Worm (Caenorhabditis elegans) whole organism, L1 larva: ENCODE data around the gene oig-1.
A peak's percentile ranks its signal among the peaks of the same experiment; 100 is the strongest.

Experiments
- C16A3.4 ChIP-seq: fragments of 150-350 bp; optimal IDR thresholded peaks from 2 replicates; lab custom pipeline; 2014; ENCODE audit warnings: missing biosample characterization, missing genetic modification characterization
- F16B12.6 ChIP-seq: fragments of 150-350 bp; optimal IDR thresholded peaks from 2 replicates; lab custom pipeline; 2014; ENCODE audit warnings: missing biosample characterization, missing genetic modification characterization
- alr-1 ChIP-seq: fragments of 200-800 bp; sonication (Bioruptor generic); optimal IDR thresholded peaks from 2 replicates; lab custom pipeline; 2018; ENCODE audit warnings: borderline replicate concordance, mild to moderate bottlenecking, missing genetic modification characterization, missing compliant biosample characterization
- ceh-63 ChIP-seq: fragments of 200-800 bp; sonication (Bioruptor generic); optimal IDR thresholded peaks from 2 replicates; lab custom pipeline; 2018; ENCODE audit warnings: mild to moderate bottlenecking, missing genetic modification characterization, missing compliant biosample characterization
- ceh-82 ChIP-seq, 3 experiments: fragments of 150-350 bp in 1 of 3; sonication (generic microtip) in 2 of 3; optimal IDR thresholded peaks; 2 replicates each; lab custom pipeline; 2014 to 2017; ENCODE audit warnings: missing biosample characterization in 3 of 3, missing genetic modification characterization in 3 of 3
- ceh-88 ChIP-seq: fragments of 200-800 bp; sonication (Bioruptor generic); IDR thresholded peaks from 2 replicates; pipeline ENCODE4 v1.3.6; 2022; ENCODE audit warnings: missing genetic modification characterization, missing compliant biosample characterization
- ceh-90 ChIP-seq: sonication (generic microtip); optimal IDR thresholded peaks from 2 replicates; lab custom pipeline; 2016; ENCODE audit warnings: missing genetic modification characterization, missing compliant biosample characterization
- ces-1 ChIP-seq: fragments of 150-350 bp; optimal IDR thresholded peaks from 2 replicates; lab custom pipeline; 2014; ENCODE audit warnings: missing biosample characterization, missing genetic modification reagents, missing genetic modification characterization
- dpl-1 ChIP-seq, 3 experiments: fragments of 150-350 bp in 2 of 3; sonication (generic microtip) in 1 of 3; optimal IDR thresholded peaks; 2 replicates each; lab custom pipeline; 2014 to 2017; ENCODE audit warnings: missing biosample characterization in 3 of 3, missing genetic modification characterization in 3 of 3, missing genetic modification reagents in 3 of 3
- efl-1 ChIP-seq, 4 experiments: fragments of 150-350 bp; optimal IDR thresholded peaks in 3 of 4; peaks in 1 of 4; 1 replicate in 1 of 4; 2 replicates in 3 of 4; lab custom pipeline; 2014; ENCODE audit warnings: missing biosample characterization in 2 of 4, missing genetic modification characterization in 2 of 4, missing genetic modification reagents in 2 of 4
- egl-27 ChIP-seq, 2 experiments: fragments of 150-350 bp in 1 of 2; sonication (generic microtip); optimal IDR thresholded peaks; 3 replicates each; lab custom pipeline; 2017 to 2018; ENCODE audit warnings: missing biosample characterization in 2 of 2, missing genetic modification characterization in 2 of 2, missing genetic modification reagents in 2 of 2
- elt-3 ChIP-seq, 6 experiments: fragments of 150-350 bp in 1 of 6; sonication (generic microtip); optimal IDR thresholded peaks; 2 replicates each; lab custom pipeline; 2017 to 2018; ENCODE audit warnings: missing biosample characterization in 6 of 6, missing genetic modification characterization in 6 of 6, inconsistent platforms in 1 of 6
- ets-5 ChIP-seq: fragments of 200-800 bp; sonication (Bioruptor generic); IDR thresholded peaks from 2 replicates; pipeline ENCODE4 v1.3.6; 2022; ENCODE audit warnings: missing genetic modification characterization, missing compliant biosample characterization
- fkh-8 ChIP-seq: sonication (generic microtip); optimal IDR thresholded peaks from 2 replicates; lab custom pipeline; 2016; ENCODE audit warnings: mild to moderate bottlenecking, missing genetic modification characterization, missing compliant biosample characterization
- fos-1 ChIP-seq: fragments of 150-350 bp; optimal IDR thresholded peaks from 2 replicates; lab custom pipeline; 2014; ENCODE audit warnings: missing biosample characterization, missing genetic modification characterization
- grh-1 ChIP-seq: fragments of 200-800 bp; sonication (Bioruptor generic); IDR thresholded peaks from 2 replicates; pipeline ENCODE4 v1.3.6; 2022; ENCODE audit warnings: missing genetic modification reagents, missing genetic modification characterization, missing compliant biosample characterization
- hlh-17 ChIP-seq: fragments of 200-800 bp; sonication (Bioruptor generic); optimal IDR thresholded peaks from 2 replicates; lab custom pipeline; 2018; ENCODE audit warnings: missing genetic modification characterization, mild to moderate bottlenecking, missing compliant biosample characterization, moderate library complexity, borderline replicate concordance
- hlh-4 ChIP-seq: sonication (generic microtip); optimal IDR thresholded peaks from 2 replicates; lab custom pipeline; 2016; ENCODE audit warnings: mild to moderate bottlenecking, missing genetic modification characterization, missing compliant biosample characterization
- irx-1 ChIP-seq: sonication (generic microtip); optimal IDR thresholded peaks from 2 replicates; lab custom pipeline; 2016; ENCODE audit warnings: missing genetic modification characterization, missing compliant biosample characterization
- lin-13 ChIP-seq: fragments of 150-350 bp; optimal IDR thresholded peaks from 2 replicates; lab custom pipeline; 2014; ENCODE audit warnings: missing biosample characterization, missing genetic modification reagents, missing genetic modification characterization
- lin-14 ChIP-seq: fragments of 200-800 bp; sonication (Bioruptor generic); optimal IDR thresholded peaks from 2 replicates; lab custom pipeline; 2018; ENCODE audit warnings: mild to moderate bottlenecking, missing genetic modification characterization, moderate library complexity, missing compliant biosample characterization
- lin-15B ChIP-seq: fragments of 150-350 bp; sonication (generic microtip); optimal IDR thresholded peaks from 3 replicates; lab custom pipeline; 2014; ENCODE audit warnings: missing biosample characterization, missing genetic modification characterization
- lin-39 ChIP-seq: fragments of 150-350 bp; optimal IDR thresholded peaks from 2 replicates; lab custom pipeline; 2014; ENCODE audit warnings: missing biosample characterization, missing genetic modification reagents, missing genetic modification characterization
- lir-3 ChIP-seq: sonication (generic microtip); optimal IDR thresholded peaks from 2 replicates; lab custom pipeline; 2016; ENCODE audit warnings: mild to moderate bottlenecking, missing genetic modification characterization, moderate library complexity, missing compliant biosample characterization; ENCODE audit not compliant: poor library complexity
- lsy-2 ChIP-seq, 2 experiments: fragments of 150-350 bp; optimal IDR thresholded peaks; 2 replicates each; lab custom pipeline; 2014; ENCODE audit warnings: missing biosample characterization in 2 of 2, missing genetic modification characterization in 2 of 2
- mab-9 ChIP-seq: fragments of 200-800 bp; sonication (Bioruptor generic); IDR thresholded peaks from 2 replicates; pipeline ENCODE4 v1.3.6; 2022; ENCODE audit warnings: missing genetic modification reagents, missing genetic modification characterization, missing compliant biosample characterization
- mef-2 ChIP-seq: fragments of 150-350 bp; optimal IDR thresholded peaks from 2 replicates; lab custom pipeline; 2014; ENCODE audit warnings: missing biosample characterization, missing genetic modification characterization
- mep-1 ChIP-seq: fragments of 150-350 bp; optimal IDR thresholded peaks from 2 replicates; lab custom pipeline; 2014; ENCODE audit warnings: missing biosample characterization, missing genetic modification characterization
- nhr-12 ChIP-seq: sonication (generic microtip); optimal IDR thresholded peaks from 2 replicates; lab custom pipeline; 2017; ENCODE audit warnings: missing biosample characterization, missing genetic modification characterization
- nhr-237 ChIP-seq: fragments of 150-350 bp; optimal IDR thresholded peaks from 2 replicates; lab custom pipeline; 2014; ENCODE audit warnings: missing biosample characterization, missing genetic modification characterization
- nhr-28 ChIP-seq: fragments of 150-350 bp; optimal IDR thresholded peaks from 2 replicates; lab custom pipeline; 2014; ENCODE audit warnings: missing biosample characterization, missing genetic modification characterization
- nhr-71 ChIP-seq: sonication (generic microtip); optimal IDR thresholded peaks from 2 replicates; lab custom pipeline; 2016; ENCODE audit warnings: mild to moderate bottlenecking, missing genetic modification characterization, moderate library complexity, missing compliant biosample characterization
- nhr-77 ChIP-seq: fragments of 150-350 bp; optimal IDR thresholded peaks from 2 replicates; lab custom pipeline; 2014; ENCODE audit warnings: missing biosample characterization, missing genetic modification characterization
- nhr-85 ChIP-seq: sonication (generic microtip); peaks from one replicate; lab custom pipeline; 2016; ENCODE audit warnings: missing genetic modification characterization, inconsistent platforms, missing compliant biosample characterization
- rnt-1 ChIP-seq: sonication (generic microtip); optimal IDR thresholded peaks from 2 replicates; lab custom pipeline; 2016; ENCODE audit warnings: mild to moderate bottlenecking, missing genetic modification characterization, moderate library complexity, missing compliant biosample characterization
- skn-1 ChIP-seq: fragments of 150-350 bp; optimal IDR thresholded peaks from 2 replicates; lab custom pipeline; 2014; ENCODE audit warnings: missing biosample characterization, missing genetic modification characterization
- snpc-4 ChIP-seq: fragments of 150-350 bp; optimal IDR thresholded peaks from 2 replicates; lab custom pipeline; 2014; ENCODE audit warnings: missing biosample characterization, missing genetic modification characterization
- snu-23 ChIP-seq: sonication (generic microtip); optimal IDR thresholded peaks from 2 replicates; lab custom pipeline; 2016; ENCODE audit warnings: missing genetic modification characterization, missing compliant biosample characterization
- sup-37 ChIP-seq: fragments of 200-800 bp; sonication (Bioruptor generic); optimal IDR thresholded peaks from 2 replicates; lab custom pipeline; 2018; ENCODE audit warnings: mild to moderate bottlenecking, missing genetic modification characterization, missing compliant biosample characterization
- tlp-1 ChIP-seq: fragments of 150-350 bp; optimal IDR thresholded peaks from 2 replicates; lab custom pipeline; 2014; ENCODE audit warnings: missing biosample characterization, missing genetic modification characterization
- unc-130 ChIP-seq: fragments of 150-350 bp; optimal IDR thresholded peaks from 2 replicates; lab custom pipeline; 2017; ENCODE audit warnings: missing biosample characterization, missing genetic modification characterization, inconsistent platforms
- unc-62 ChIP-seq: fragments of 150-350 bp; optimal IDR thresholded peaks from 2 replicates; lab custom pipeline; 2014; ENCODE audit warnings: missing biosample characterization, missing genetic modification reagents, missing genetic modification characterization
- xbp-1 ChIP-seq: sonication (generic microtip); optimal IDR thresholded peaks from 2 replicates; lab custom pipeline; 2016; ENCODE audit warnings: missing genetic modification characterization, missing compliant biosample characterization
- zip-4 ChIP-seq: fragments of 200-800 bp; sonication (Bioruptor generic); optimal IDR thresholded peaks from 2 replicates; lab custom pipeline; 2018; ENCODE audit warnings: mild to moderate bottlenecking, missing genetic modification characterization, moderate library complexity, missing compliant biosample characterization

The oig-1 gene

ce11 chrIII:6509301-6509700, 16.2 kb downstream of the oig-1 start (continued):
- TF ChIP-seq ceh-90 (no peak), ceh-88 (no peak), snu-23 (no peak), lir-3 (tag; lab: Kevin White, UChicago) (no peak), xbp-1 (tag; lab: Kevin White, UChicago) (no peak), lin-15B (tag; lab: Kevin White, UChicago) (no peak), alr-1 (tag; lab: Kevin White, UChicago) (no peak), dpl-1 (GFP tag; optimal IDR thresholded peaks at IDR 0.05; lab: Kevin White, UChicago) (no peak), unc-62 (GFP tag; lab: Kevin White, UChicago) (no peak), unc-130 (tag; lab: Kevin White, UChicago) (no peak), irx-1 (tag; lab: Kevin White, UChicago) (no peak), nhr-12 (tag; lab: Kevin White, UChicago) (no peak), sup-37 (no peak), nhr-77 (tag; lab: Kevin White, UChicago) (no peak), grh-1 (no peak), tlp-1 (tag; lab: Kevin White, UChicago) (no peak), ces-1 (no peak), ceh-63 (GFP tag; lab: Kevin White, UChicago) (no peak), nhr-85 (tag; lab: Kevin White, UChicago) (peak; percentile 75), C16A3.4 (no peak), nhr-71 (tag; lab: Kevin White, UChicago) (peak; percentile 54), F16B12.6 (tag; lab: Kevin White, UChicago) (no peak), hlh-17 (GFP tag; lab: Kevin White, UChicago) (no peak), snpc-4 (no peak), lin-14 (GFP tag; lab: Kevin White, UChicago) (peak; percentile 26), nhr-28 (no peak), hlh-4 (tag; lab: Kevin White, UChicago) (no peak), fos-1 (tag; lab: Kevin White, UChicago) (no peak), lsy-2 (tag; optimal IDR thresholded peaks at IDR 0.05; lab: Kevin White, UChicago) (peak in 1 of 2 experiments; percentile 15), egl-27 (tag; optimal IDR thresholded peaks at IDR 0.05; lab: Kevin White, UChicago) (no peak), efl-1 (optimal IDR thresholded peaks at IDR 0.05; lab: Kevin White, UChicago) (no peak), efl-1 (GFP tag; optimal IDR thresholded peaks at IDR 0.05 in 1 of 2; lab: Kevin White, UChicago) (peak in 1 of 2 experiments; percentile 5), fkh-8 (no peak), zip-4 (no peak), mep-1 (tag; lab: Kevin White, UChicago) (no peak), ets-5 (GFP tag; lab: Robert Waterston, UW) (no peak), rnt-1 (tag; lab: Kevin White, UChicago) (no peak), mab-9 (GFP tag; lab: Robert Waterston, UW) (no peak), lin-39 (tag; lab: Kevin White, UChicago) (no peak), nhr-237 (no peak), ceh-82 (tag; optimal IDR thresholded peaks at IDR 0.05; lab: Kevin White, UChicago) (no peak), mef-2 (tag; lab: Kevin White, UChicago) (no peak), lin-13 (GFP tag; lab: Kevin White, UChicago) (no peak), skn-1 (tag; lab: Kevin White, UChicago) (no peak), elt-3 (tag; optimal IDR thresholded peaks at IDR 0.05; lab: Kevin White, UChicago) (peak in 2 of 6 experiments; percentile 31 to 93)
